Worm (Caenorhabditis elegans) whole organism, early embryonic: ENCODE data around the gene str-116.
A peak's percentile ranks its signal among the peaks of the same experiment; 100 is the strongest.

Experiments
- aly-1 ChIP-seq: sonication (generic microtip); optimal IDR thresholded peaks from 2 replicates; lab custom pipeline; 2016; ENCODE audit warnings: missing genetic modification characterization, missing compliant biosample characterization
- ama-1 ChIP-seq: fragments of 150-350 bp; optimal IDR thresholded peaks from 2 replicates; lab custom pipeline; 2014
- ceh-36 ChIP-seq: sonication (generic microtip); optimal IDR thresholded peaks from 2 replicates; lab custom pipeline; 2016; ENCODE audit warnings: missing genetic modification characterization, inconsistent platforms, missing compliant biosample characterization
- pes-1 ChIP-seq: fragments of 200-800 bp; sonication (Bioruptor generic); IDR thresholded peaks from 2 replicates; pipeline ENCODE4 v1.3.6; 2022; ENCODE audit warnings: missing genetic modification reagents, missing genetic modification characterization, missing compliant biosample characterization

ce11 chrV:11314025-11314880 is 47.5 kb downstream of the str-116 start:
- TF ChIP-seq ama-1 (lab: Kevin White, UChicago), result no peak
- TF ChIP-seq ceh-36 (tag; lab: Kevin White, UChicago), result peak; percentile 98
- TF ChIP-seq aly-1, result peak; percentile 100
- TF ChIP-seq pes-1, result peak; percentile 99
